Fruit fly (Drosophila melanogaster): ENCODE results near the gene CG5376.

DNA sequence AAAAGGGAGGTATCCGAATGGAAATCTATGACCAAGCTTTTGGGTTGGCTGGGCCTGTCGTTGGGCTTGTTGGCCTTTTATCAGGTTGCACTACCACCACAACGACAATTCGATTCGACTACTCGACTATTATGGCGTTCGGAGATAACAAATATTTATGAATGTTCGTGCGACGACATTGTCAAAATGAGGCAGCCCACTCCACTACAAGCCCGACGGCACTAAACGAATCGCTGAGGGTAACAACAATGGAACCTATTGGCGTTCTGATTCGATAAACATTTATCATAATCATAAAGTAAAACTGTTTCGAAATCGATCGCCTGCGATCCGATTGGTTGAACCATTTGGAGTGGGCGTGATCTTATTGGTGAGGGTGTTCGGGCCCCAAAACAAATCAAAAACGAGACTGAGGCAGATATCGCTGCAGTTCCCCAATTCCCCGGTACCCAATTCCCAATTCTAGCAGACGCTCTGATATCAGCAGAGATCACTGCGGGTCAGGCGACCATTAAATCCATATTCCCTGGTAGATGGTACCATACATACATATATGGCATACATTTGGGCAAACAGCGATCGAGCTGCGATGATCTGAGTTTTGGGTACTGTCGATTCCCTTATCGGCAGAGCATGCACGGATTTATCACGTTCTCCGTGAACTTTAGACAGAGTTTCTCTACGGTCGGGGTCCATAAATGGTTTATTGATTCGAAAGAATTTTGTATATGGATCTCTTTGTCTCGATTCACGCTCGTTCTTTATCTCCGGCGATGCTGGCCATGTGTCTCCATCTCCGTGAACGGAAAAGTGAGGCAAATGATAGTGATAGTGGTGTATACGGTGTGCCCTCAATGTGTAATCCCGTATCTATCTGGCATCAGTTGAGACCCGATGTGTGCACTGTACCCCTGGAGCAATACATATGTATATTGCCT is 34.1 kb downstream of the CG5376 start:
- no peak for TF ChIP-seq CG9948 (tag; optimal IDR thresholded peaks at IDR 0.05)
- no peak for TF ChIP-seq CG32121 (GFP tag; IDR thresholded peaks at IDR 0.05)
- no peak for TF ChIP-seq gl (tag; optimal IDR thresholded peaks at IDR 0.05)
- no peak for TF ChIP-seq Snoo (tag; optimal IDR thresholded peaks at IDR 0.05)
- TF ChIP-seq CG4496 (GFP tag; IDR thresholded peaks at IDR 0.05): no peak
- TF ChIP-seq CG12605 (GFP tag; IDR thresholded peaks at IDR 0.05): no peak
- no peak for TF ChIP-seq EcR (GFP tag; optimal IDR thresholded peaks at IDR 0.05)
- TF ChIP-seq CG8159 (tag; optimal IDR thresholded peaks at IDR 0.05): no peak
- TF ChIP-seq CG8301 (tag; optimal IDR thresholded peaks at IDR 0.05): no peak

Measured in whole organism, pupa.